Worm (Caenorhabditis elegans): ENCODE measurements around the gene idpc-6.
A peak's percentile ranks its signal among the peaks of the same experiment; 100 is the strongest.

idpc-6 gene

ce11 chrV:9633313-9633712 lies 13.4 kb downstream of the idpc-6 start, which contains the start of gene col-147:
TSS of gene col-147 (minus strand) at chrV:9633338.
- TF ChIP-seq crh-2 (tag; optimal IDR thresholded peaks at IDR 0.05) (peak; percentile 34), sma-3 (GFP tag; optimal IDR thresholded peaks at IDR 0.05) (peak; percentile 22), fos-1 (tag; optimal IDR thresholded peaks at IDR 0.05) (peak; percentile 10), nhr-25 (tag; optimal IDR thresholded peaks at IDR 0.05) (peak; percentile 67), C34F6.9 (tag; optimal IDR thresholded peaks at IDR 0.05) (no peak), sma-9 (GFP tag; optimal IDR thresholded peaks at IDR 0.05) (peak; percentile 52), sma-9 (tag; optimal IDR thresholded peaks at IDR 0.05) (no peak), peb-1 (tag; optimal IDR thresholded peaks at IDR 0.05) (no peak), ama-1 (optimal IDR thresholded peaks at IDR 0.05) (no peak), blmp-1 (tag; optimal IDR thresholded peaks at IDR 0.05; ENCODE audit: insufficient read depth) (peak; percentile 73), mdl-1 (tag; optimal IDR thresholded peaks at IDR 0.05) (no peak), nhr-21 (tag; optimal IDR thresholded peaks at IDR 0.05) (no peak)

- no peak for TF ChIP-seq ZK546.5 (tag; optimal IDR thresholded peaks at IDR 0.05)
- TF ChIP-seq gmeb-1 (tag; optimal IDR thresholded peaks at IDR 0.05) = peak; percentile 45
These were observed 25.6 kb downstream of the idpc-6 start, which contains the start of the genes atl-1 and hcp-2 for ce11 chrV:9645507-9645906. TSS of gene atl-1 (minus strand) at chrV:9645595. TSS of gene hcp-2 (plus strand) at chrV:9645859.

ce11 chrV:9651294-9651693 lies 31.3 kb downstream of the idpc-6 start, which contains the start of gene T06E4.21:
TSS of gene T06E4.21 (plus strand) at chrV:9651594.
- no peak for TF ChIP-seq sem-4 (tag; optimal IDR thresholded peaks at IDR 0.05)
- no peak for TF ChIP-seq gmeb-1 (tag; optimal IDR thresholded peaks at IDR 0.05)

- TF ChIP-seq ztf-4 (tag; optimal IDR thresholded peaks at IDR 0.05) (no peak), aly-2 (tag; optimal IDR thresholded peaks at IDR 0.05) (no peak), fos-1 (tag; optimal IDR thresholded peaks at IDR 0.05) (no peak), blmp-1 (tag; optimal IDR thresholded peaks at IDR 0.05; ENCODE audit: insufficient read depth) (no peak), nhr-6 (tag; optimal IDR thresholded peaks at IDR 0.05) (no peak), nhr-77 (tag; optimal IDR thresholded peaks at IDR 0.05) (no peak), crh-2 (tag; optimal IDR thresholded peaks at IDR 0.05) (no peak), sma-3 (GFP tag; optimal IDR thresholded peaks at IDR 0.05) (no peak), gmeb-1 (tag; optimal IDR thresholded peaks at IDR 0.05) (no peak), sma-9 (GFP tag; optimal IDR thresholded peaks at IDR 0.05) (peak; percentile 35), sma-9 (tag; optimal IDR thresholded peaks at IDR 0.05) (no peak), unc-55 (GFP tag; optimal IDR thresholded peaks at IDR 0.05) (no peak), zag-1 (tag; optimal IDR thresholded peaks at IDR 0.05) (no peak), R02D3.7 (tag; optimal IDR thresholded peaks at IDR 0.05) (no peak), nhr-10 (tag; optimal IDR thresholded peaks at IDR 0.05) (no peak), dmd-4 (tag; optimal IDR thresholded peaks at IDR 0.05) (no peak), nhr-237 (tag; optimal IDR thresholded peaks at IDR 0.05) (no peak), snpc-4 (tag; optimal IDR thresholded peaks at IDR 0.05) (no peak), ceh-82 (tag; optimal IDR thresholded peaks at IDR 0.05) (no peak), ztf-11 (tag; optimal IDR thresholded peaks at IDR 0.05) (no peak), nhr-129 (tag; optimal IDR thresholded peaks at IDR 0.05) (peak; percentile 23), nhr-21 (tag; optimal IDR thresholded peaks at IDR 0.05) (peak; percentile 48), ZK546.5 (tag; optimal IDR thresholded peaks at IDR 0.05) (no peak), lin-11 (tag; optimal IDR thresholded peaks at IDR 0.05) (no peak), mbf-1 (tag; optimal IDR thresholded peaks at IDR 0.05) (no peak), ama-1 (optimal IDR thresholded peaks at IDR 0.05) (no peak)
These were observed 34.3 kb downstream of the idpc-6 start, which contains the start of gene cyp-29A4 for ce11 chrV:9654154-9654805. TSS of gene cyp-29A4 (plus strand) at chrV:9654755.

ce11 chrV:9661514-9661913 lies 41.6 kb downstream of the idpc-6 start, which contains the start of gene pitr-4:
TSS of gene pitr-4 (minus strand) at chrV:9661614.
- no peak for TF ChIP-seq fos-1 (tag; optimal IDR thresholded peaks at IDR 0.05)

- TF ChIP-seq ztf-4 (tag; optimal IDR thresholded peaks at IDR 0.05) (no peak), ama-1 (optimal IDR thresholded peaks at IDR 0.05) (no peak), mdl-1 (tag; optimal IDR thresholded peaks at IDR 0.05) (no peak), dmd-4 (tag; optimal IDR thresholded peaks at IDR 0.05) (no peak), lin-13 (GFP tag; optimal IDR thresholded peaks at IDR 0.05) (no peak), unc-55 (GFP tag; optimal IDR thresholded peaks at IDR 0.05) (no peak), R02D3.7 (tag; optimal IDR thresholded peaks at IDR 0.05) (no peak), elt-1 (tag; optimal IDR thresholded peaks at IDR 0.05) (no peak), nhr-77 (tag; optimal IDR thresholded peaks at IDR 0.05) (no peak), zag-1 (tag; optimal IDR thresholded peaks at IDR 0.05) (no peak), lin-11 (tag; optimal IDR thresholded peaks at IDR 0.05) (no peak), peb-1 (tag; optimal IDR thresholded peaks at IDR 0.05) (no peak), lsy-2 (tag; optimal IDR thresholded peaks at IDR 0.05) (no peak), nhr-129 (tag; optimal IDR thresholded peaks at IDR 0.05) (no peak), ZK546.5 (tag; optimal IDR thresholded peaks at IDR 0.05) (no peak), unc-62 (GFP tag; optimal IDR thresholded peaks at IDR 0.05) (no peak), gmeb-1 (tag; optimal IDR thresholded peaks at IDR 0.05) (no peak), C34F6.9 (tag; optimal IDR thresholded peaks at IDR 0.05) (no peak), nhr-21 (tag; optimal IDR thresholded peaks at IDR 0.05) (no peak), ceh-16 (tag; optimal IDR thresholded peaks at IDR 0.05) (no peak)
These were observed 44.0 kb downstream of the idpc-6 start for ce11 chrV:9663948-9664347.

Measured in whole organism, L2 larva.